Worm (Caenorhabditis elegans) whole organism, mixed stage, embryonic: ENCODE results near the gene F35G12.5.

ENCODE experiments used
- blmp-1 ChIP-seq: fragments of 150-350 bp; optimal IDR thresholded peaks from 2 replicates; lab custom pipeline; 2014; ENCODE audit warnings: missing biosample characterization, missing genetic modification characterization
- drap-1 ChIP-seq: fragments of 200-800 bp; sonication (Bioruptor generic); optimal IDR thresholded peaks from 3 replicates; lab custom pipeline; 2018; ENCODE audit warnings: mild to moderate bottlenecking, missing genetic modification characterization, missing compliant biosample characterization
- mep-1 ChIP-seq: fragments of 150-350 bp; optimal IDR thresholded peaks from 2 replicates; lab custom pipeline; 2017; ENCODE audit warnings: missing biosample characterization, missing genetic modification reagents, missing genetic modification characterization, inconsistent platforms
- nhr-12 ChIP-seq: fragments of 150-350 bp; optimal IDR thresholded peaks from 2 replicates; lab custom pipeline; 2014; ENCODE audit warnings: missing biosample characterization, missing genetic modification characterization
- nhr-28 ChIP-seq: fragments of 150-350 bp; optimal IDR thresholded peaks from 2 replicates; lab custom pipeline; 2014; ENCODE audit warnings: missing biosample characterization, missing genetic modification characterization
- pha-4 ChIP-seq: fragments of 150-350 bp; optimal IDR thresholded peaks from 2 replicates; lab custom pipeline; 2018; ENCODE audit warnings: missing biosample characterization, missing genetic modification reagents, missing genetic modification characterization
- snpc-4 ChIP-seq: fragments of 150-350 bp; optimal IDR thresholded peaks from 2 replicates; lab custom pipeline; 2014; ENCODE audit warnings: missing biosample characterization, missing genetic modification characterization
- unc-39 ChIP-seq: fragments of 150-350 bp; optimal IDR thresholded peaks from 2 replicates; lab custom pipeline; 2014; ENCODE audit warnings: missing biosample characterization, missing genetic modification characterization

DNA sequence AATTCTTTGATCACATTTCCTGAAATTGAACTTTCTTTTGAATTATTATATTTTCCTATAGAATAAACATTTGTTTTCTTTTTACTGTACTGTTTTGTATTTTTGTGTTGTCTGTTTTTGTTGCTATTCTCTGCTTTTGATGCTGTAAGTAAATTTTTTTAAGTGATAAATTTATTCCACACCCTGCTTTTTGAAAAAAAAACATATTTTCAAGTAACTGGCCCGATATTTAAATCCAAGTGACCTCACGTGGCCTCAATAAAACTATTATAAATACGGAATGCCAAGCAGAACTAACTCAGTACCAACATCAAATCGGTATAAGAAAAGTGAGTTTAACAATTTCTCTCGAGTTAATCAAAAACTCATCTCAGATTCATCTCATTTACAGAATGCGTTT lies 44.2 kb downstream of the F35G12.5 start, which contains the start of gene clec-151:
- TF ChIP-seq blmp-1 (no peak), drap-1 (GFP tag; lab: Kevin White, UChicago) (no peak), mep-1 (tag; lab: Kevin White, UChicago) (no peak), nhr-12 (tag; lab: Kevin White, UChicago) (no peak), snpc-4 (tag; lab: Kevin White, UChicago) (no peak), pha-4 (no peak), unc-39 (tag; lab: Kevin White, UChicago) (no peak), nhr-28 (tag; lab: Kevin White, UChicago) (no peak)
